Worm (Caenorhabditis elegans) whole organism, L2 larva: ENCODE data around the gene C36B7.3.

Experiments
- aly-2 ChIP-seq: fragments of 150-350 bp; optimal IDR thresholded peaks from 2 replicates; lab custom pipeline; 2014; ENCODE audit warnings: missing biosample characterization, missing genetic modification characterization
- elt-1 ChIP-seq: fragments of 150-350 bp; optimal IDR thresholded peaks from 2 replicates; lab custom pipeline; 2014; ENCODE audit warnings: missing biosample characterization, missing genetic modification characterization
- gmeb-1 ChIP-seq: fragments of 150-350 bp; optimal IDR thresholded peaks from 2 replicates; lab custom pipeline; 2014; ENCODE audit warnings: missing biosample characterization, missing genetic modification characterization
- lin-13 ChIP-seq: fragments of 150-350 bp; optimal IDR thresholded peaks from 2 replicates; lab custom pipeline; 2014; ENCODE audit warnings: missing biosample characterization, missing genetic modification reagents, missing genetic modification characterization
- mab-5 ChIP-seq: fragments of 150-350 bp; optimal IDR thresholded peaks from 2 replicates; lab custom pipeline; 2014; ENCODE audit warnings: missing biosample characterization, missing genetic modification characterization
- nhr-21 ChIP-seq: fragments of 150-350 bp; optimal IDR thresholded peaks from 2 replicates; lab custom pipeline; 2014; ENCODE audit warnings: missing biosample characterization, missing genetic modification characterization
- nhr-77 ChIP-seq: fragments of 150-350 bp; optimal IDR thresholded peaks from 2 replicates; lab custom pipeline; 2014; ENCODE audit warnings: missing biosample characterization, missing genetic modification characterization
- skn-1 ChIP-seq: sonication (generic microtip); optimal IDR thresholded peaks from 2 replicates; lab custom pipeline; 2017; ENCODE audit warnings: missing biosample characterization, missing genetic modification characterization
- unc-62 ChIP-seq: fragments of 150-350 bp; optimal IDR thresholded peaks from 2 replicates; lab custom pipeline; 2014; ENCODE audit warnings: missing biosample characterization, missing genetic modification reagents, missing genetic modification characterization

C36B7.3 gene

ce11 chrX:7151189-7151857 lies 49.7 kb downstream of the C36B7.3 start, which contains the start of gene lam-2:
TSS of gene lam-2 (minus strand) at chrX:7151239.
- TF ChIP-seq unc-62 (GFP tag; lab: Kevin White, UChicago) (no peak), elt-1 (tag; lab: Kevin White, UChicago) (no peak), skn-1 (tag; lab: Kevin White, UChicago) (no peak), mab-5 (tag; lab: Kevin White, UChicago) (no peak), gmeb-1 (tag; lab: Kevin White, UChicago) (no peak), nhr-21 (no peak), nhr-77 (tag; lab: Kevin White, UChicago) (no peak), lin-13 (GFP tag; lab: Kevin White, UChicago) (no peak), aly-2 (no peak)
